Worm (Caenorhabditis elegans): ENCODE measurements around the gene pas-1.

ce11 chrV:14419855-14420254, 2.6 kb downstream of the pas-1 start:
- no peak for TF ChIP-seq unc-120 (tag; optimal IDR thresholded peaks at IDR 0.05; ENCODE audit: poor library complexity, severe bottlenecking)
- no peak for TF ChIP-seq snpc-4 (tag; optimal IDR thresholded peaks at IDR 0.05)
- no peak for TF ChIP-seq nhr-2 (tag; optimal IDR thresholded peaks at IDR 0.05)
- TF ChIP-seq nhr-28 (tag; optimal IDR thresholded peaks at IDR 0.05): no peak
- no peak for TF ChIP-seq unc-62 (GFP tag; optimal IDR thresholded peaks at IDR 0.05)
- no peak for TF ChIP-seq hlh-1 (tag; optimal IDR thresholded peaks at IDR 0.05)
- no peak for TF ChIP-seq lin-13 (tag; optimal IDR thresholded peaks at IDR 0.05)
- TF ChIP-seq mab-5 (tag; optimal IDR thresholded peaks at IDR 0.05): no peak
